Worm (Caenorhabditis elegans) whole organism, mixed stage, embryonic: ENCODE measurements around the gene nhr-129.

Experiments used
- ceh-39 ChIP-seq: fragments of 150-350 bp; optimal IDR thresholded peaks from 2 replicates; lab custom pipeline; 2014; ENCODE audit warnings: missing biosample characterization, missing genetic modification characterization
- ceh-43 ChIP-seq: fragments of 200-800 bp; sonication (Bioruptor generic); optimal IDR thresholded peaks from 2 replicates; lab custom pipeline; 2018; ENCODE audit warnings: mild to moderate bottlenecking, missing genetic modification characterization, moderate library complexity, missing compliant biosample characterization
- ceh-83 ChIP-seq: fragments of 200-800 bp; sonication (Bioruptor generic); optimal IDR thresholded peaks from 2 replicates; lab custom pipeline; 2018; ENCODE audit warnings: mild to moderate bottlenecking, missing genetic modification characterization, missing compliant biosample characterization
- ces-1 ChIP-seq: fragments of 150-350 bp; optimal IDR thresholded peaks from 2 replicates; lab custom pipeline; 2014; ENCODE audit warnings: missing biosample characterization, missing genetic modification reagents, missing genetic modification characterization
- cnd-1 ChIP-seq: fragments of 200-800 bp; sonication (Bioruptor generic); optimal IDR thresholded peaks from 2 replicates; lab custom pipeline; 2018; ENCODE audit warnings: mild to moderate bottlenecking, missing genetic modification characterization, missing compliant biosample characterization
- drap-1 ChIP-seq: fragments of 200-800 bp; sonication (Bioruptor generic); optimal IDR thresholded peaks from 3 replicates; lab custom pipeline; 2018; ENCODE audit warnings: mild to moderate bottlenecking, missing genetic modification characterization, missing compliant biosample characterization
- elt-1 ChIP-seq: sonication (generic microtip); optimal IDR thresholded peaks from 2 replicates; lab custom pipeline; 2017; ENCODE audit warnings: missing genetic modification characterization, mild to moderate bottlenecking, missing compliant biosample characterization, antibody characterized with exemption, moderate library complexity, borderline replicate concordance; ENCODE audit not compliant: insufficient read depth
- elt-3 ChIP-seq: fragments of 150-350 bp; optimal IDR thresholded peaks from 2 replicates; lab custom pipeline; 2014; ENCODE audit warnings: missing biosample characterization, missing genetic modification characterization
- ham-2 ChIP-seq: fragments of 200-800 bp; sonication (Bioruptor generic); optimal IDR thresholded peaks from 2 replicates; lab custom pipeline; 2018; ENCODE audit warnings: mild to moderate bottlenecking, missing genetic modification characterization, missing compliant biosample characterization
- hlh-1 ChIP-seq: fragments of 150-350 bp; optimal IDR thresholded peaks from 2 replicates; lab custom pipeline; 2014; ENCODE audit warnings: missing biosample characterization, missing genetic modification reagents, missing genetic modification characterization
- lin-13 ChIP-seq: fragments of 150-350 bp; optimal IDR thresholded peaks from 2 replicates; lab custom pipeline; 2014; ENCODE audit warnings: missing biosample characterization, missing genetic modification characterization
- mab-5 ChIP-seq: fragments of 150-350 bp; optimal IDR thresholded peaks from 2 replicates; lab custom pipeline; 2014; ENCODE audit warnings: missing biosample characterization, missing genetic modification characterization
- mep-1 ChIP-seq: fragments of 150-350 bp; optimal IDR thresholded peaks from 2 replicates; lab custom pipeline; 2017; ENCODE audit warnings: missing biosample characterization, missing genetic modification reagents, missing genetic modification characterization, inconsistent platforms
- nhr-2 ChIP-seq: fragments of 150-350 bp; optimal IDR thresholded peaks from 2 replicates; lab custom pipeline; 2014; ENCODE audit warnings: missing biosample characterization, missing genetic modification characterization
- nhr-237 ChIP-seq: fragments of 150-350 bp; optimal IDR thresholded peaks from 2 replicates; lab custom pipeline; 2014; ENCODE audit warnings: missing biosample characterization, missing genetic modification characterization
- pha-4 ChIP-seq: fragments of 150-350 bp; optimal IDR thresholded peaks from 2 replicates; lab custom pipeline; 2018; ENCODE audit warnings: missing biosample characterization, missing genetic modification reagents, missing genetic modification characterization
- sem-2 ChIP-seq: fragments of 200-800 bp; sonication (Bioruptor generic); optimal IDR thresholded peaks from 2 replicates; lab custom pipeline; 2018; ENCODE audit warnings: mild to moderate bottlenecking, missing genetic modification characterization, missing compliant biosample characterization
- snpc-4 ChIP-seq: fragments of 150-350 bp; optimal IDR thresholded peaks from 2 replicates; lab custom pipeline; 2014; ENCODE audit warnings: missing biosample characterization, missing genetic modification characterization
- sptf-1 ChIP-seq: sonication (generic microtip); optimal IDR thresholded peaks from 2 replicates; lab custom pipeline; 2017; ENCODE audit warnings: mild to moderate bottlenecking, missing genetic modification characterization, moderate library complexity, missing compliant biosample characterization
- tbx-8 ChIP-seq: fragments of 200-800 bp; sonication (Bioruptor generic); optimal IDR thresholded peaks from 2 replicates; lab custom pipeline; 2018; ENCODE audit warnings: mild to moderate bottlenecking, missing genetic modification characterization, moderate library complexity, missing compliant biosample characterization
- unc-120 ChIP-seq: sonication (generic microtip); optimal IDR thresholded peaks from 2 replicates; lab custom pipeline; 2017; ENCODE audit warnings: missing genetic modification characterization, missing compliant biosample characterization; ENCODE audit not compliant: poor library complexity, severe bottlenecking
- unc-62 ChIP-seq: fragments of 150-350 bp; optimal IDR thresholded peaks from 2 replicates; lab custom pipeline; 2014; ENCODE audit warnings: missing biosample characterization, missing genetic modification reagents, missing genetic modification characterization
- zip-8 ChIP-seq: fragments of 150-350 bp; optimal IDR thresholded peaks from 2 replicates; lab custom pipeline; 2014; ENCODE audit warnings: missing biosample characterization, missing genetic modification characterization
- ztf-11 ChIP-seq: fragments of 150-350 bp; optimal IDR thresholded peaks from 2 replicates; lab custom pipeline; 2014; ENCODE audit warnings: missing biosample characterization, missing genetic modification characterization

nhr-129 gene

DNA sequence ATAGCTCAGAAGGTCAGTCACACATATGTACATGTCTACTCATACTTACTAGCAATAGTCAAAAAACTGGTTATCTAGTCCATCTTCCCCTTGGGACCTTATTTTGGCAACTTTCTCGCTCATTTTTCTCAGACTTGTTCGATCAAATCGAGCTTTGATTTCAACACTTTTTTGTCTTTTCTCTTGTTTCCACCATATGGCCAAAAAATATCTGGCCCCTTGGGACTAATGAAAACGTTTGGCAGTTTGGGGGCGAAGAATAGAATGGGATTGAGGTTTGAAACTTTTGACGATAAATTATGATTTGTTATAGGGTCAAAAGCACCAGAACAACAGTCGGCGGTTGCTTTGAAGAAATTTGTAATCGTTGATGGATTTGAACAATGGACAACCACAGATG is 21.6 kb upstream of the nhr-129 start:
- TF ChIP-seq sem-2 (GFP tag; lab: Kevin White, UChicago) (no peak), pha-4 (tag; lab: Kevin White, UChicago) (no peak), unc-120 (no peak), zip-8 (no peak), unc-62 (GFP tag; lab: Kevin White, UChicago) (no peak), hlh-1 (tag; lab: Kevin White, UChicago) (no peak)

DNA sequence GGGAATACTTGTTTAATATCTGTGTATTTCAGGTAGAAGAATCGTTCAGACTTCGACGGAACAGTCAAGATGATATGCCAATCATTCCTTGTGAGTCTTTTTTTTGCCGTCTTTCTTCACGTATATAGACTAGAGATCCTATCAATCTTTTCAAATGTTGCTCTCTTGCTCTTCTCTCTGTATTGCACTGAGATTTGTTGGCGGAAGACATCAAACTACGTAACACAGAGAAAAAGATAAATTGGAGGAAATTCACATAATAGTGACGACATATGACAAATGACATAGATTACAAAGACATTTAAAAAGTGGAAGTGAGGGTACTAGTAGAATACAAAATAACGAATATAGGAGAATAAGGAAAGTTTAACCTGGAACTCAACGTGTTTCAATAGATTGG is 21.0 kb upstream of the nhr-129 start:
- TF ChIP-seq hlh-1 (tag; lab: Kevin White, UChicago) (no peak), ceh-43 (GFP tag; lab: Kevin White, UChicago) (no peak), unc-62 (GFP tag; lab: Kevin White, UChicago) (peak; percentile 9)

DNA sequence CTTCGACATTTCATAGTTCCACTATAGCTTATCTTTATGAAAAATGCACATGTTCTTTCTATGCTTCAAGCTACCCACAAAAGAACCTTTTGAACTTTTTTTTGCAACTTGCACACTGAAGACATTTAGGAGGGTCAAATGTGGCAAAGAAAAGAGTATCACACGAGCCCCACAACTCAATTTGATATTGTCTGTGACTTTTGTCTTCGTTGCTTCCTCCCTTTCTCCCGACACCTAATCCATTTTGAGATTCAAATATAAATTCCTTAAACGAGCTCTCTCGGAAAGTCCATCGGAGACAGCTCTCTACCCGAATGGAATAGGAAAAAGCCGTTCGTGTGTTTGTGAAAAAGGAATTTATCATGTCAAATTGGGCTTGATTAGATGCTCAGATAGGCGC is 19.5 kb upstream of the nhr-129 start:
- no peak for TF ChIP-seq drap-1 (GFP tag; lab: Kevin White, UChicago)
- TF ChIP-seq unc-62 (GFP tag; lab: Kevin White, UChicago): no peak
- TF ChIP-seq lin-13 (tag; lab: Kevin White, UChicago): no peak
- TF ChIP-seq mep-1 (tag; lab: Kevin White, UChicago): no peak
- TF ChIP-seq sptf-1: no peak

DNA sequence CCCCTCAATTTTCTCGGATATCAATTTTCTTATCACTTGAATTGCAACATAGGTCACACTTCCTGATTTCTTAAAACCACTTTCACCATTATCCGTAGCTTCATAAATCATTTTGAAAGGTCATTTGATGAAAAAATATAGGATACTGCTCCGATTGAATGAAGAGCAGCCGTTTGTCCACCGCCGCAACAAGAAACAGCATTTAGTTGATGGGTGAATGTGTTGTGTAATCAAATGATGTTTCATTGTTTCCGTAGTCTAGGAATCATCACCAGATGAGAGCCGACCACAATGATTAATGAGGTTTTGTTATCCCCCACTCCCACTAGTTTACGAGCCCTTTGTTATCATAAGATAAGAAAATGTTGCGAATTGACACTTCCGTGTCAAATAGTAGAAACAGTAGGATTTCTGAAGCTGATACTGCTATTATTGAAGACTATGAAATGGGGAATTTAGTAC is 15.1 kb upstream of the nhr-129 start, which contains the start of gene twk-43:
Gene twk-43, plus strand, starts transcription at position 412 of the 462 bp plus-strand sequence.
- TF ChIP-seq ceh-39 (tag; lab: Kevin White, UChicago): no peak
- TF ChIP-seq mab-5 (tag; lab: Kevin White, UChicago): peak; percentile 71
- peak; percentile 82 for TF ChIP-seq unc-62 (GFP tag; lab: Kevin White, UChicago)

DNA sequence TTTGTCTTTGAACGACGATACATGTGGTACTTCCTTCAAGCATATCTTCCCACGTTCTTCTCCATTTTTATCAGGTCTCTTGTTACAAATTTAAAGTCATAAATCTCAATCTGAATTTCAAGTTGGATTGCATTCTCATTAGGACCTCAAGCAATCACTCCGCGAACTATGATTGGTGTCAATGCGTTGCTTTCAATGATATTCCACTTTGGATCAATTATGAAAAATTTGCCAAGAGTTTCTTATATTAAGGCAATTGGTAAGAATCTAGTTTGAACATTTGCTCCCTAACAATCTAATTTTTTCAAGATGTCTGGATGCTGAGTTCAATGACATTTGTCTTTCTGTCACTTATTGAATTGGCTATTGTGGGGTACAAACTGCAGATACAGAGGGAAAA is 11.4 kb upstream of the nhr-129 start:
- TF ChIP-seq drap-1 (GFP tag; lab: Kevin White, UChicago): no peak
- no peak for TF ChIP-seq hlh-1 (tag; lab: Kevin White, UChicago)
- no peak for TF ChIP-seq ceh-43 (GFP tag; lab: Kevin White, UChicago)
- TF ChIP-seq sem-2 (GFP tag; lab: Kevin White, UChicago): no peak
- no peak for TF ChIP-seq tbx-8
- no peak for TF ChIP-seq pha-4 (tag; lab: Kevin White, UChicago)

DNA sequence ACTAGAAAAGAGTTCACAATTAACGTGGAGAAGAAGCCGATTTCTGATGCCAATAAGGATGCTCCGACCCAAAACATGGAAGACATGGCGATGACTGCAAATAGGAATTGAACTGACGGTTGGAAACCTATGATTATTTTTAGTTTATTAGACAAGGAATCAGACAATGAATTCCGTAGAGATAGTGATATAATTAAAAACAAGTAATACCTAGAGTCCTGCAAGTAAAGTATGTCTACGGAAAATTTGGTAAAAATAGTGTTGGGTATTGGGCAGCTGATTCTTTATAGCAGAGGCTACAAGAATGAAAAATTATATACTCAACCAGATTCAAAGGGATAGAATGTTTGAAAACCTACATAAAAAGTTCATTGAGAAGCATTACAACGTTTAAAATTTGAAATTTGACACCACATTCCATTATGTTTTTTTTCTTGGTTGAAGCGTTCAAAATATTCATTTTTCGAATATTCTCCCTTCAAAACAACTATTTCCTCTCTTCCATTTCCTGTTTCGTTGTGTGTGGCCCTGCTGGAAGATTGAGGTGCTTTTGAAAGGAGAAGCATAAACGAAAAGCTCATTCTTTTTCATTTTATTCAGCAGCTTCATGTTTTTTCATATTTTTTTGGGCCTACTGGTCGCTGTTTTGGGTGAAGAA is 8.9 kb upstream of the nhr-129 start, which contains the start of the genes str-4 and lgc-48:
Gene str-4, minus strand, starts transcription at position 101 of the 658 bp plus-strand sequence.
Gene lgc-48, plus strand, starts transcription at position 608 of the 658 bp plus-strand sequence.
- TF ChIP-seq hlh-1 (tag; lab: Kevin White, UChicago) (no peak), cnd-1 (tag; lab: Kevin White, UChicago) (no peak), ham-2 (GFP tag; lab: Kevin White, UChicago) (no peak), nhr-237 (tag; lab: Kevin White, UChicago) (no peak), drap-1 (GFP tag; lab: Kevin White, UChicago) (no peak), ceh-83 (no peak), sem-2 (GFP tag; lab: Kevin White, UChicago) (no peak), unc-120 (no peak), elt-1 (no peak), ztf-11 (no peak), sptf-1 (no peak), ceh-39 (tag; lab: Kevin White, UChicago) (no peak)

DNA sequence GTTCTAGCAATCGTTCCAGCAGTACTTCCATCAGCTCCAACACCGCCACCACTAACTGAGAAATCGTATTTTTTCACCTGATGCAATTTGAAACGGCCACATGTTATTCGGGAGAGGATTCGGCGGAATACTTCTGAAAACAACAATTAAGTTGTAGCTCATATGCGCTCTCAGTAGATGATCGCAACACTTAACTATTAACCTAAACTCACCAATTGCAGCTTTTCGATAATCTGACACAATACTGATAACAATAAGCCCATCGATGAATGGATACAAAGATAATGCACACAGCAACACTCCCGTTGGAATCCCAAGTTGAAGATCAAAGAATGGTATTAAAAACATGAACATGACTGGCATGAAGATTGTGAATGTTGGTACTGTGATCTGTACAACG is 7.2 kb upstream of the nhr-129 start:
- no peak for TF ChIP-seq lin-13 (tag; lab: Kevin White, UChicago)
- TF ChIP-seq sem-2 (GFP tag; lab: Kevin White, UChicago): no peak
- no peak for TF ChIP-seq ceh-43 (GFP tag; lab: Kevin White, UChicago)

DNA sequence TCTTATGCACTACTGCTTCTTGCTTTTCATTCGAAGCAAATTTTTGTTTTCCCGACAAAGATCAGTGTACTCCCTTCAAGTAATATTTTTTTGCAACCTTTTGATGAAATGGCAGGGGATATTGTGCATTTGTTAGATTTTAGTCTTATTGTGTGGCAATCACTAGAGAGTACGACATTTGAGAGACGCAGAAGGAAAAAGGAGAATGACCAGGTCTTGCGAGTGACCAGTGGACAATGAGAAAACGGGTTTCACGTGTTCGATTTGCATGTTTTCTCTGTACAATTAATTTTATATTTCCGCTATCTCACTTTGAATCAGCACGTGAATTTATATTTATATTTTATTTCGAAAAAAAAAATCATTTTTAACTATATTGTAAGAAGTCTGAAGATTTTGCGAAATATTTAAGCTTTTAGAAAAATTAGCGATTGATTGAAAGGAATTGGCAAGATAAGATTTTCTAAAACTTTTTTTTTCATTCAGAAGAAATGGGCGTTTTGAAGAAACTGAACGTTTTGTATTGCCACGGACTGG is 5.1 kb upstream of the nhr-129 start, which contains the start of gene C50B6.9:
Gene C50B6.9, plus strand, starts transcription at position 487 of the 537 bp plus-strand sequence.
- TF ChIP-seq elt-1 (peak; percentile 9), snpc-4 (no peak), nhr-2 (tag; lab: Kevin White, UChicago) (no peak), nhr-237 (tag; lab: Kevin White, UChicago) (no peak), elt-3 (tag; lab: Kevin White, UChicago) (no peak), ces-1 (no peak)
